Worm (Caenorhabditis elegans) whole organism, mixed stage, embryonic: ENCODE data around the gene R07E3.4.

Experiments
- M03D4.4 ChIP-seq: sonication (generic microtip); optimal IDR thresholded peaks from 2 replicates; lab custom pipeline; 2017; ENCODE audit warnings: mild to moderate bottlenecking, missing genetic modification characterization, missing compliant biosample characterization
- bed-3 ChIP-seq: fragments of 200-800 bp; sonication (Bioruptor generic); optimal IDR thresholded peaks from 3 replicates; lab custom pipeline; 2018; ENCODE audit warnings: mild to moderate bottlenecking, missing genetic modification characterization, moderate library complexity, missing compliant biosample characterization
- blmp-1 ChIP-seq: fragments of 150-350 bp; optimal IDR thresholded peaks from 2 replicates; lab custom pipeline; 2014; ENCODE audit warnings: missing biosample characterization, missing genetic modification characterization
- ceh-43 ChIP-seq: fragments of 200-800 bp; sonication (Bioruptor generic); optimal IDR thresholded peaks from 2 replicates; lab custom pipeline; 2018; ENCODE audit warnings: mild to moderate bottlenecking, missing genetic modification characterization, moderate library complexity, missing compliant biosample characterization
- ceh-83 ChIP-seq: fragments of 200-800 bp; sonication (Bioruptor generic); optimal IDR thresholded peaks from 2 replicates; lab custom pipeline; 2018; ENCODE audit warnings: mild to moderate bottlenecking, missing genetic modification characterization, missing compliant biosample characterization
- ces-1 ChIP-seq: fragments of 150-350 bp; optimal IDR thresholded peaks from 2 replicates; lab custom pipeline; 2014; ENCODE audit warnings: missing biosample characterization, missing genetic modification reagents, missing genetic modification characterization
- cnd-1 ChIP-seq: fragments of 200-800 bp; sonication (Bioruptor generic); optimal IDR thresholded peaks from 2 replicates; lab custom pipeline; 2018; ENCODE audit warnings: mild to moderate bottlenecking, missing genetic modification characterization, missing compliant biosample characterization
- drap-1 ChIP-seq: fragments of 200-800 bp; sonication (Bioruptor generic); optimal IDR thresholded peaks from 3 replicates; lab custom pipeline; 2018; ENCODE audit warnings: mild to moderate bottlenecking, missing genetic modification characterization, missing compliant biosample characterization
- elt-1 ChIP-seq: sonication (generic microtip); optimal IDR thresholded peaks from 2 replicates; lab custom pipeline; 2017; ENCODE audit warnings: missing genetic modification characterization, mild to moderate bottlenecking, missing compliant biosample characterization, antibody characterized with exemption, moderate library complexity, borderline replicate concordance; ENCODE audit not compliant: insufficient read depth
- elt-3 ChIP-seq: fragments of 150-350 bp; optimal IDR thresholded peaks from 2 replicates; lab custom pipeline; 2014; ENCODE audit warnings: missing biosample characterization, missing genetic modification characterization
- ham-2 ChIP-seq: fragments of 200-800 bp; sonication (Bioruptor generic); optimal IDR thresholded peaks from 2 replicates; lab custom pipeline; 2018; ENCODE audit warnings: mild to moderate bottlenecking, missing genetic modification characterization, missing compliant biosample characterization
- hlh-1 ChIP-seq: fragments of 150-350 bp; optimal IDR thresholded peaks from 2 replicates; lab custom pipeline; 2014; ENCODE audit warnings: missing biosample characterization, missing genetic modification reagents, missing genetic modification characterization
- lin-13 ChIP-seq: fragments of 150-350 bp; optimal IDR thresholded peaks from 2 replicates; lab custom pipeline; 2014; ENCODE audit warnings: missing biosample characterization, missing genetic modification characterization
- lin-32 ChIP-seq: fragments of 200-800 bp; sonication (Bioruptor generic); optimal IDR thresholded peaks from 2 replicates; lab custom pipeline; 2018; ENCODE audit warnings: mild to moderate bottlenecking, missing genetic modification characterization, missing compliant biosample characterization
- lsy-2 ChIP-seq: fragments of 150-350 bp; optimal IDR thresholded peaks from 2 replicates; lab custom pipeline; 2014; ENCODE audit warnings: missing biosample characterization, missing genetic modification characterization
- mep-1 ChIP-seq: fragments of 150-350 bp; optimal IDR thresholded peaks from 2 replicates; lab custom pipeline; 2017; ENCODE audit warnings: missing biosample characterization, missing genetic modification reagents, missing genetic modification characterization, inconsistent platforms
- mls-2 ChIP-seq: sonication (generic microtip); optimal IDR thresholded peaks from 2 replicates; lab custom pipeline; 2016; ENCODE audit warnings: mild to moderate bottlenecking, missing genetic modification characterization, moderate library complexity, missing compliant biosample characterization
- nhr-12 ChIP-seq: fragments of 150-350 bp; optimal IDR thresholded peaks from 2 replicates; lab custom pipeline; 2014; ENCODE audit warnings: missing biosample characterization, missing genetic modification characterization
- nhr-2 ChIP-seq: fragments of 150-350 bp; optimal IDR thresholded peaks from 2 replicates; lab custom pipeline; 2014; ENCODE audit warnings: missing biosample characterization, missing genetic modification characterization
- nhr-28 ChIP-seq: fragments of 150-350 bp; optimal IDR thresholded peaks from 2 replicates; lab custom pipeline; 2014; ENCODE audit warnings: missing biosample characterization, missing genetic modification characterization
- nhr-76 ChIP-seq: sonication (generic microtip); optimal IDR thresholded peaks from 2 replicates; lab custom pipeline; 2017; ENCODE audit warnings: missing biosample characterization, missing genetic modification characterization
- pha-4 ChIP-seq: fragments of 150-350 bp; optimal IDR thresholded peaks from 2 replicates; lab custom pipeline; 2018; ENCODE audit warnings: missing biosample characterization, missing genetic modification reagents, missing genetic modification characterization
- sem-2 ChIP-seq: fragments of 200-800 bp; sonication (Bioruptor generic); optimal IDR thresholded peaks from 2 replicates; lab custom pipeline; 2018; ENCODE audit warnings: mild to moderate bottlenecking, missing genetic modification characterization, missing compliant biosample characterization
- snpc-4 ChIP-seq: fragments of 150-350 bp; optimal IDR thresholded peaks from 2 replicates; lab custom pipeline; 2014; ENCODE audit warnings: missing biosample characterization, missing genetic modification characterization
- sptf-1 ChIP-seq: sonication (generic microtip); optimal IDR thresholded peaks from 2 replicates; lab custom pipeline; 2017; ENCODE audit warnings: mild to moderate bottlenecking, missing genetic modification characterization, moderate library complexity, missing compliant biosample characterization
- tbx-8 ChIP-seq: fragments of 200-800 bp; sonication (Bioruptor generic); optimal IDR thresholded peaks from 2 replicates; lab custom pipeline; 2018; ENCODE audit warnings: mild to moderate bottlenecking, missing genetic modification characterization, moderate library complexity, missing compliant biosample characterization
- unc-120 ChIP-seq: sonication (generic microtip); optimal IDR thresholded peaks from 2 replicates; lab custom pipeline; 2017; ENCODE audit warnings: missing genetic modification characterization, missing compliant biosample characterization; ENCODE audit not compliant: poor library complexity, severe bottlenecking
- unc-39 ChIP-seq: fragments of 150-350 bp; optimal IDR thresholded peaks from 2 replicates; lab custom pipeline; 2014; ENCODE audit warnings: missing biosample characterization, missing genetic modification characterization
- unc-62 ChIP-seq: fragments of 150-350 bp; optimal IDR thresholded peaks from 2 replicates; lab custom pipeline; 2014; ENCODE audit warnings: missing biosample characterization, missing genetic modification reagents, missing genetic modification characterization
- zip-8 ChIP-seq: fragments of 150-350 bp; optimal IDR thresholded peaks from 2 replicates; lab custom pipeline; 2014; ENCODE audit warnings: missing biosample characterization, missing genetic modification characterization
- ztf-11 ChIP-seq: fragments of 150-350 bp; optimal IDR thresholded peaks from 2 replicates; lab custom pipeline; 2014; ENCODE audit warnings: missing biosample characterization, missing genetic modification characterization

The R07E3.4 gene

ce11 chrX:10372556-10372955 is 39.4 kb upstream of the R07E3.4 start, which contains the start of gene Y49A10A.2:
TSS of gene Y49A10A.2 (minus strand) at chrX:10372664.
- TF ChIP-seq pha-4 (tag; lab: Kevin White, UChicago), result peak; percentile 39
- no peak for TF ChIP-seq zip-8 (tag; lab: Kevin White, UChicago)
- peak; percentile 36 for TF ChIP-seq M03D4.4
- peak; percentile 81 for TF ChIP-seq unc-120 (tag; lab: Kevin White, UChicago)
- TF ChIP-seq snpc-4, result no peak
- TF ChIP-seq mep-1 (tag; lab: Kevin White, UChicago), result peak; percentile 51
- TF ChIP-seq lin-32, result peak; percentile 82
- peak; percentile 88 for TF ChIP-seq cnd-1 (tag; lab: Kevin White, UChicago)
- TF ChIP-seq ces-1 (GFP tag; lab: Kevin White, UChicago), result peak; percentile 50
- peak; percentile 50 for TF ChIP-seq hlh-1 (tag; lab: Kevin White, UChicago)
- no peak for TF ChIP-seq ztf-11
- TF ChIP-seq ham-2 (GFP tag; lab: Kevin White, UChicago), result peak; percentile 27

DNA sequence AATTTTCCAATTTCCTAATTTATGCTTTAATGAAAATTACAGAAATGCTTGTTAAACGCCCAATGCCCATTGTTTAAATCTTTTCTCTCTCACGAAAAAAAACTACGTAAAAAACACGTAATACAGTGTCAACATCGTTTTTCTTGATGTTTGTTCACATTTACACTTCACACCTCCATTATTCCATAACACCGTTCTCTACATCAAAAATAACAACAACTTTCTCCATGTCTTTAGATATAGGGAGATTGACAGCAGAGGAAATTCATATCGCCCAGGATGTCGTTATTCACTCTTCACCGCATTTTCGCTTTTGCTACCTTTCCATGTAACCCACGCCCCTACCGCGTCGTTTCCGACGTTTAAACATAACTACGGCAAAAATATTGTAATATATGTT is 24.9 kb upstream of the R07E3.4 start, which contains the start of gene efhc-1:
efhc-1 (plus strand) TSS at position 301 of the 400 bp plus-strand sequence.
- TF ChIP-seq sem-2 (GFP tag; lab: Kevin White, UChicago) (no peak), ztf-11 (no peak), nhr-2 (no peak)

- no peak for TF ChIP-seq unc-62 (GFP tag; lab: Kevin White, UChicago)
Measured at ce11 chrX:10355650-10356049, 22.5 kb upstream of the R07E3.4 start, which contains the start of gene R07E3.7. TSS of gene R07E3.7 (minus strand) at chrX:10355750.

- TF ChIP-seq ces-1 (GFP tag; lab: Kevin White, UChicago) (no peak), bed-3 (GFP tag; lab: Kevin White, UChicago) (no peak), lin-32 (no peak), cnd-1 (tag; lab: Kevin White, UChicago) (no peak), blmp-1 (tag; lab: Kevin White, UChicago) (no peak), sptf-1 (no peak), nhr-28 (tag; lab: Kevin White, UChicago) (no peak), unc-120 (tag; lab: Kevin White, UChicago) (no peak), lin-13 (no peak), tbx-8 (GFP tag; lab: Kevin White, UChicago) (no peak), lsy-2 (no peak), drap-1 (GFP tag; lab: Kevin White, UChicago) (no peak)
Measured at ce11 chrX:10353857-10354256, 20.7 kb upstream of the R07E3.4 start.

ce11 chrX:10350151-10350550 is 17.0 kb upstream of the R07E3.4 start:
- no peak for TF ChIP-seq mls-2 (tag; lab: Kevin White, UChicago)
- no peak for TF ChIP-seq elt-1
- TF ChIP-seq bed-3 (GFP tag; lab: Kevin White, UChicago), result no peak
- TF ChIP-seq nhr-12 (tag; lab: Kevin White, UChicago), result no peak
- no peak for TF ChIP-seq elt-3 (tag; lab: Kevin White, UChicago)
- no peak for TF ChIP-seq zip-8 (tag; lab: Kevin White, UChicago)
- TF ChIP-seq blmp-1 (tag; lab: Kevin White, UChicago), result no peak
- TF ChIP-seq lin-32, result no peak
- no peak for TF ChIP-seq lsy-2
- no peak for TF ChIP-seq tbx-8 (GFP tag; lab: Kevin White, UChicago)
- TF ChIP-seq nhr-2, result no peak
- no peak for TF ChIP-seq ceh-43 (GFP tag; lab: Kevin White, UChicago)
- no peak for TF ChIP-seq unc-120 (tag; lab: Kevin White, UChicago)
- TF ChIP-seq unc-39 (tag; lab: Kevin White, UChicago), result no peak
- TF ChIP-seq snpc-4, result no peak
- no peak for TF ChIP-seq ceh-83 (GFP tag; lab: Kevin White, UChicago)
- no peak for TF ChIP-seq sem-2 (GFP tag; lab: Kevin White, UChicago)
- no peak for TF ChIP-seq ces-1 (GFP tag; lab: Kevin White, UChicago)
- no peak for TF ChIP-seq nhr-76
- TF ChIP-seq, all 35 proteins: peak for 0
